Fruit fly (Drosophila melanogaster) whole organism: ENCODE measurements around the gene Ugt35C1.

Source experiments
- CG8478 ChIP-seq: fragments of >200 bp; optimal IDR thresholded peaks from 2 replicates; lab custom pipeline; 2018; ENCODE audit warnings: inconsistent platforms
- Dll ChIP-seq: fragments of >200 bp; optimal IDR thresholded peaks from 2 replicates; lab custom pipeline; 2017
- EcR ChIP-seq, 2 experiments: fragments of >200 bp; optimal IDR thresholded peaks; 2 replicates each; lab custom pipeline; 2017; ENCODE audit warnings: missing biosample characterization in 2 of 2, missing genetic modification characterization in 2 of 2, missing genetic modification reagents in 2 of 2
- pan ChIP-seq: fragments of >200 bp; optimal IDR thresholded peaks from 2 replicates; lab custom pipeline; 2017
- psq ChIP-seq: fragments of >200 bp; optimal IDR thresholded peaks from 2 replicates; lab custom pipeline; 2017
- usp ChIP-seq: fragments of >200 bp; optimal IDR thresholded peaks from 2 replicates; lab custom pipeline; 2017; ENCODE audit warnings: missing biosample characterization, missing genetic modification characterization, mixed read lengths

Gene Ugt35C1

DNA sequence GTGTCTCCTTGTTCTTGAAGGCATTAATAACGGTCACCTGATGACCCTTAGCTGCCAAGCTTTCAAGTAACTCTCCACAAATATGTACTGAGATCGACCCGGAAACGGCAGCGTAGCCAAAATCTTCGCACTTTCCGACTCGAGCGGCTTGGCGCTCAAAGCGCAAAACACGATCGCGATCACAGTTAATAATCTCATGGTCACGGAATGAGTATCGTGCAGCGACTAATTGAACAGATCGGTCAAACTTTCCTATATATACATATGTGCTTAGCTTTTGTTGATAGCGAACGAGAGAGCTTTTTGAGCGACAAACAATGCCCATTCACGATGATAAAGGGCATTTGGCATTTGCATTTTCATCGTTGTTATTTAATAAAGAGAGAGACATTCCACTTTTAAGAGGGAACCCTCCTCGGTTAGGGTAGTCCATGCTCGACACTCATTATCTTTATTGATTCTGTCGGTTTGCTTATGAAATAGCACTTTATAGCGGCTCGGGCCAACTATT is at the start of gene Ugt35C1:
TSS of gene Ugt35C1 (minus strand) at position 213 of the 511 bp plus-strand sequence.
- no peak for TF ChIP-seq psq (lab: Kevin White, UChicago)
- TF ChIP-seq pan (lab: Kevin White, UChicago), result no peak
- TF ChIP-seq Dll (lab: Kevin White, UChicago), result no peak
- TF ChIP-seq CG8478, result no peak
- TF ChIP-seq EcR (GFP tag; optimal IDR thresholded peaks at IDR 0.05; lab: Kevin White, UChicago), result no peak
- no peak for TF ChIP-seq usp (GFP tag; lab: Kevin White, UChicago)

dm6 chr3R:11177579-11177978 is 49.5 kb upstream of the Ugt35C1 start:
- TF ChIP-seq usp (GFP tag; lab: Kevin White, UChicago) (no peak), psq (lab: Kevin White, UChicago) (no peak), EcR (GFP tag; optimal IDR thresholded peaks at IDR 0.05; lab: Kevin White, UChicago) (no peak), pan (lab: Kevin White, UChicago) (no peak), CG8478 (no peak), Dll (lab: Kevin White, UChicago) (no peak)

dm6 chr3R:11175777-11176176 is 47.6 kb upstream of the Ugt35C1 start:
- TF ChIP-seq EcR (GFP tag; optimal IDR thresholded peaks at IDR 0.05; lab: Kevin White, UChicago) (no peak), Dll (lab: Kevin White, UChicago) (no peak), pan (lab: Kevin White, UChicago) (no peak), CG8478 (no peak), usp (GFP tag; lab: Kevin White, UChicago) (no peak), psq (lab: Kevin White, UChicago) (no peak)

dm6 chr3R:11175308-11175707 is 47.2 kb upstream of the Ugt35C1 start, which contains the start of the genes Ugt304A1 and Ugt303A1:
TSS of gene Ugt304A1 (minus strand) at chr3R:11175408.
TSS of gene Ugt303A1 (plus strand) at chr3R:11175529.
- no peak for TF ChIP-seq usp (GFP tag; lab: Kevin White, UChicago)
- TF ChIP-seq pan (lab: Kevin White, UChicago), result no peak
- TF ChIP-seq psq (lab: Kevin White, UChicago), result no peak

- no peak for TF ChIP-seq EcR (GFP tag; optimal IDR thresholded peaks at IDR 0.05; lab: Kevin White, UChicago)
- no peak for TF ChIP-seq pan (lab: Kevin White, UChicago)
- no peak for TF ChIP-seq usp (GFP tag; lab: Kevin White, UChicago)
- no peak for TF ChIP-seq Dll (lab: Kevin White, UChicago)
- TF ChIP-seq psq (lab: Kevin White, UChicago), result no peak
- TF ChIP-seq CG8478, result no peak
Observed at dm6 chr3R:11173169-11173506, 45.0 kb upstream of the Ugt35C1 start.

DNA sequence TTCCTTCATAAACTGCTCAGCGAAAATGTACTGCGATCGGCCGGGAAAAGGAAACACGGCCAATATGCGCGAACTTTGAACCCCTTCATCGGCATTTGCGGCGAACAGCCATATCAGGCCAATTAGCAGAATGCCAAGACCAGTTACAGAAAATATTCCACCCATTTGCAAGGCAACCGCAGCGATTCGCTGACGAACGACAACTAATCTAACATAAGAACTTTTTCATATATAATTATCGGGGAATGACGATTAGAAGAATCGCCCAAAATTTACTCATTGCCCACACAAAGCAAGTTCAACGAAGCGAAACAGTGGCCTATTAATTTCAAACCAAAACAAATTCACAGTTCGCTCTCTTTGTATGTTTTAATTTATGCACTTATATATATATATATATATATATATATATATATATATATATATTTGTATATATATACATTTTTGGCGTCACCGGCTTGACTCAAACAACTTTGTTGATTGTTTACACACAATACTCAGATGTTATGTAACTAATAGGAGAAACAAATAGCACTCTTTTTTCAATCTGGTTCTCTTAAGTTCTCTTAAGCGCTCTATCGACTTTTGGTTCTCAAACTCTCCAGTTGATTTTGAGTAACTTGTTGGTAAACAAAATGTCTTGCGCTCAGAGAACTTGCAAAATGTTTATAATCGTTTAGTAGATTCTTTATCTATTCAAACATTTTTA is 44.5 kb upstream of the Ugt35C1 start, which contains the start of gene Ugt35A1:
TSS of gene Ugt35A1 (minus strand) at position 205 of the 709 bp plus-strand sequence.
- TF ChIP-seq usp (GFP tag; lab: Kevin White, UChicago) (no peak), CG8478 (no peak), EcR (GFP tag; optimal IDR thresholded peaks at IDR 0.05; lab: Kevin White, UChicago) (no peak), psq (lab: Kevin White, UChicago) (no peak), pan (lab: Kevin White, UChicago) (no peak), Dll (lab: Kevin White, UChicago) (no peak)

DNA sequence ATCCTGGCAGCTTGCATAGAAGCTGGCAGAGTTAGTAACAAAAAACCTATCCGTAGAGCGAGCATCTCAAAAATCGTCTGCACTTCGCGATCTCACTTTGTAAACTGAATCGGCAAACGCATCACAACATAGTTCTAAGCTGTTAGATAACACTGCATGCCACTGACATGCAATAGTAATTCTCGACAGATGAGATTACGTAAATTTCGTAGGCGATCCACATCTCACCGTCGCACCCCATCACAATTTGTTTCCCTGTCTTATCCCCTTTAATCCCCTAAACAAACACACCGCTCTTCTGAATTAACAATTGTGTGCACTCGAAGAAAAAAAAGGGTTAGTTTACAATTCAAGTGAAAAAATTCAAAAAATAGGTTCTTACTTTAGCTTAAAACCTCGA is 42.0 kb upstream of the Ugt35C1 start, which contains the start of gene Ugt35B1:
TSS of gene Ugt35B1 (minus strand) at position 101 of the 400 bp plus-strand sequence.
- TF ChIP-seq CG8478, result no peak
- TF ChIP-seq pan (lab: Kevin White, UChicago), result no peak
- no peak for TF ChIP-seq usp (GFP tag; lab: Kevin White, UChicago)
- no peak for TF ChIP-seq EcR (GFP tag; optimal IDR thresholded peaks at IDR 0.05; lab: Kevin White, UChicago)
- no peak for TF ChIP-seq psq (lab: Kevin White, UChicago)
- no peak for TF ChIP-seq Dll (lab: Kevin White, UChicago)

- no peak for TF ChIP-seq psq (lab: Kevin White, UChicago)
- TF ChIP-seq CG8478, result no peak
- TF ChIP-seq EcR (GFP tag; optimal IDR thresholded peaks at IDR 0.05; lab: Kevin White, UChicago), result no peak
- no peak for TF ChIP-seq pan (lab: Kevin White, UChicago)
- no peak for TF ChIP-seq usp (GFP tag; lab: Kevin White, UChicago)
- TF ChIP-seq Dll (lab: Kevin White, UChicago), result no peak
Observed at dm6 chr3R:11167931-11168465, 39.9 kb upstream of the Ugt35C1 start, which contains the start of gene Ugt35E2. TSS of gene Ugt35E2 (minus strand) at chr3R:11167981.

- no peak for TF ChIP-seq EcR (GFP tag; optimal IDR thresholded peaks at IDR 0.05; lab: Kevin White, UChicago)
- no peak for TF ChIP-seq Dll (lab: Kevin White, UChicago)
- no peak for TF ChIP-seq CG8478
- TF ChIP-seq psq (lab: Kevin White, UChicago), result no peak
- TF ChIP-seq usp (GFP tag; lab: Kevin White, UChicago), result no peak
- TF ChIP-seq pan (lab: Kevin White, UChicago), result no peak
Observed at dm6 chr3R:11165974-11166373, 37.8 kb upstream of the Ugt35C1 start, which contains the start of gene Ugt35E1. TSS of gene Ugt35E1 (minus strand) at chr3R:11166074.

DNA sequence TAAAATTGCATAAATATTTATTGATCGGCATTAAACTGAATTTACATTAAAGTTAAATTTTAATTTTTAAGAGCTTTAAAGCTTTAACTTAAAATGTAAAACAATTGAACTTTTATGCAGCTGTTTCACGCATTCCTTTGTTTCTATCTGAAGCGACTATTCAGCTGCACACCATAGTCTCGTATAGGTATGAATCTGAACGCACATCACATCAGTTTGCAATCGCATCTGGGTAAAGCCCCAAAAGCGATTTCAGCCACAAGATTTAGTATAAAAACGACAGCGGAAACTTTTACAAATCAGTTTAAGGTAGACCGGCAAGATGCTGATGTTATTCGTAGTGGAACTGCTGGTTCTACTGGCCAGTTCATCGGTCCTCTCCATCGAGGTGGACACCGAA is 32.8 kb upstream of the Ugt35C1 start, which contains the start of gene CG4757:
TSS of gene CG4757 (plus strand) at position 301 of the 400 bp plus-strand sequence.
- TF ChIP-seq usp (GFP tag; lab: Kevin White, UChicago) (no peak), Dll (lab: Kevin White, UChicago) (no peak), CG8478 (no peak), psq (lab: Kevin White, UChicago) (no peak), EcR (GFP tag; optimal IDR thresholded peaks at IDR 0.05; lab: Kevin White, UChicago) (no peak), pan (lab: Kevin White, UChicago) (no peak)

dm6 chr3R:11156858-11157257 is 28.7 kb upstream of the Ugt35C1 start, which contains the start of gene Ugt302C1:
TSS of gene Ugt302C1 (plus strand) at chr3R:11157098.
- no peak for TF ChIP-seq EcR (GFP tag; optimal IDR thresholded peaks at IDR 0.05; lab: Kevin White, UChicago)
- peak; percentile 20 for TF ChIP-seq Dll (lab: Kevin White, UChicago)
